Fruit fly (Drosophila melanogaster) whole organism, embryonic: ENCODE results near the gene Snx17.
A peak's percentile ranks its signal among the peaks of the same experiment; 100 is the strongest.

Source experiments
- ATbp ChIP-seq: fragments of 200-800 bp; sonication (Bioruptor generic); optimal IDR thresholded peaks from 2 replicates; lab custom pipeline; 2017; ENCODE audit warnings: missing biosample characterization, mild to moderate bottlenecking, missing genetic modification characterization, missing genetic modification reagents
- Ada2b ChIP-seq: fragments of 200-800 bp; sonication (Bioruptor generic); IDR thresholded peaks from 2 replicates; pipeline ENCODE4 v1.3.6; 2022; ENCODE audit warnings: missing biosample characterization, missing genetic modification characterization
- CG11456 ChIP-seq: fragments of 200-800 bp; sonication (Bioruptor generic); IDR thresholded peaks from 3 replicates; pipeline ENCODE4 v1.3.6; 2022; ENCODE audit warnings: missing biosample characterization, missing genetic modification characterization
- CG11560 ChIP-seq: fragments of 200-800 bp; sonication (Bioruptor generic); IDR thresholded peaks from 3 replicates; pipeline ENCODE4 v1.3.6; 2022; ENCODE audit warnings: missing biosample characterization, missing genetic modification characterization
- CG12155 ChIP-seq: fragments of 200-800 bp; sonication (Bioruptor generic); optimal IDR thresholded peaks from 3 replicates; lab custom pipeline; 2016; ENCODE audit warnings: missing biosample characterization, missing genetic modification characterization
- CG12659 ChIP-seq: fragments of 200-800 bp; sonication (Bioruptor generic); optimal IDR thresholded peaks from 3 replicates; lab custom pipeline; 2017; ENCODE audit warnings: mild to moderate bottlenecking, missing biosample characterization, missing genetic modification reagents, missing genetic modification characterization
- CG14667 ChIP-seq: fragments of 200-800 bp; sonication (Bioruptor generic); IDR thresholded peaks from 2 replicates; pipeline ENCODE4 v1.3.6; 2022; ENCODE audit warnings: missing biosample characterization, missing genetic modification characterization
- CG14710 ChIP-seq: fragments of 200-800 bp; sonication (Bioruptor generic); optimal IDR thresholded peaks from 3 replicates; lab custom pipeline; 2019; ENCODE audit warnings: missing biosample characterization, mild to moderate bottlenecking, missing genetic modification characterization, moderate library complexity
- CG15601 ChIP-seq: fragments of 200-800 bp; sonication (Bioruptor generic); optimal IDR thresholded peaks from 3 replicates; lab custom pipeline; 2019; ENCODE audit warnings: missing biosample characterization, mild to moderate bottlenecking, missing genetic modification characterization, moderate library complexity
- CG17829 ChIP-seq: fragments of 200-800 bp; optimal IDR thresholded peaks from 2 replicates; lab custom pipeline; 2019; ENCODE audit warnings: missing biosample characterization, mild to moderate bottlenecking, missing genetic modification characterization, moderate library complexity
- CG2678 ChIP-seq: fragments of 200-800 bp; sonication (Bioruptor generic); optimal IDR thresholded peaks from 3 replicates; lab custom pipeline; 2019; ENCODE audit warnings: missing biosample characterization, mild to moderate bottlenecking, missing genetic modification characterization, moderate library complexity
- CG30020 ChIP-seq: fragments of 200-800 bp; optimal IDR thresholded peaks from 2 replicates; lab custom pipeline; 2019; ENCODE audit warnings: missing biosample characterization, mild to moderate bottlenecking, missing genetic modification characterization, moderate library complexity
- CG4730 ChIP-seq: fragments of 200-800 bp; sonication (Bioruptor generic); IDR thresholded peaks from 2 replicates; pipeline ENCODE4 v1.3.6; 2022; ENCODE audit warnings: missing biosample characterization, missing genetic modification characterization
- CG9437 ChIP-seq: fragments of 200-800 bp; sonication (Bioruptor generic); optimal IDR thresholded peaks from 2 replicates; lab custom pipeline; 2018; ENCODE audit warnings: missing biosample characterization, mild to moderate bottlenecking, missing genetic modification characterization
- D19A ChIP-seq: fragments of 200-800 bp; optimal IDR thresholded peaks from 3 replicates; lab custom pipeline; 2019; ENCODE audit warnings: missing biosample characterization, mild to moderate bottlenecking, missing genetic modification characterization, moderate library complexity
- Doc2 ChIP-seq: fragments of 200-800 bp; sonication (Bioruptor generic); IDR thresholded peaks from 2 replicates; pipeline ENCODE4 v1.3.6; 2022; ENCODE audit warnings: missing biosample characterization, missing genetic modification characterization
- Doc3 ChIP-seq: fragments of 200-800 bp; sonication (Bioruptor generic); IDR thresholded peaks from 3 replicates; pipeline ENCODE4 v1.3.6; 2022; ENCODE audit warnings: missing biosample characterization, missing genetic modification characterization; ENCODE audit not compliant: partially characterized antibody
- Ets97D ChIP-seq: fragments of 200-800 bp; sonication (Bioruptor generic); optimal IDR thresholded peaks from 3 replicates; lab custom pipeline; 2016; ENCODE audit warnings: missing biosample characterization, missing genetic modification characterization
- Fer1 ChIP-seq: fragments of 200-800 bp; sonication (Bioruptor generic); optimal IDR thresholded peaks from 2 replicates; lab custom pipeline; 2017; ENCODE audit warnings: missing biosample characterization, mild to moderate bottlenecking, missing genetic modification characterization
- GATAe ChIP-seq: fragments of 200-800 bp; sonication (Bioruptor generic); conservative IDR thresholded peaks from 2 replicates; pipeline ENCODE4 v1.3.6; 2022; ENCODE audit warnings: missing biosample characterization, missing genetic modification characterization
- HmgZ ChIP-seq: fragments of 200-800 bp; sonication (Bioruptor generic); optimal IDR thresholded peaks from 2 replicates; lab custom pipeline; 2018; ENCODE audit warnings: missing biosample characterization, mild to moderate bottlenecking, missing genetic modification characterization
- MTF-1 ChIP-seq: fragments of 200-800 bp; sonication (Bioruptor generic); optimal IDR thresholded peaks from 2 replicates; lab custom pipeline; 2018; ENCODE audit warnings: missing biosample characterization, mild to moderate bottlenecking, missing genetic modification characterization, borderline replicate concordance
- NC2α ChIP-seq: fragments of 200-800 bp; sonication (Bioruptor generic); optimal IDR thresholded peaks from 2 replicates; lab custom pipeline; 2016; ENCODE audit warnings: missing biosample characterization, missing genetic modification characterization
- Nf-YA ChIP-seq: fragments of 200-800 bp; sonication (Bioruptor generic); IDR thresholded peaks from 2 replicates; pipeline ENCODE4 v1.3.6; 2022; ENCODE audit warnings: missing biosample characterization, missing genetic modification characterization
- Pdp1 ChIP-seq, 2 experiments: fragments of 200-800 bp; sonication (Bioruptor generic); optimal IDR thresholded peaks; 3 replicates each; lab custom pipeline; 2016; ENCODE audit warnings: missing biosample characterization in 2 of 2, missing genetic modification characterization in 2 of 2, mild to moderate bottlenecking in 1 of 2, moderate library complexity in 1 of 2
- Spps ChIP-seq: fragments of 200-800 bp; sonication (Bioruptor generic); optimal IDR thresholded peaks from 2 replicates; lab custom pipeline; 2018; ENCODE audit warnings: missing biosample characterization, mild to moderate bottlenecking, missing genetic modification characterization
- bsh ChIP-seq, 2 experiments: fragments of 200-800 bp; sonication (Bioruptor generic); optimal IDR thresholded peaks; 2 replicates each; lab custom pipeline; 2017 to 2018; ENCODE audit warnings: mild to moderate bottlenecking in 2 of 2, missing biosample characterization in 2 of 2, missing genetic modification characterization in 2 of 2, moderate library complexity in 1 of 2
- cad ChIP-seq: fragments of >200 bp; optimal IDR thresholded peaks from 2 replicates; lab custom pipeline; 2017; ENCODE audit warnings: missing biosample characterization, missing genetic modification characterization
- cas ChIP-seq: fragments of 200-800 bp; sonication (Bioruptor generic); IDR thresholded peaks from 2 replicates; pipeline ENCODE4 v1.3.6; 2022; ENCODE audit warnings: missing biosample characterization, missing genetic modification characterization
- cg ChIP-seq: fragments of 200-800 bp; sonication (Bioruptor generic); optimal IDR thresholded peaks from 3 replicates; lab custom pipeline; 2019; ENCODE audit warnings: missing biosample characterization, mild to moderate bottlenecking, missing genetic modification characterization, moderate library complexity
- chm ChIP-seq: fragments of 200-800 bp; sonication (Bioruptor generic); IDR thresholded peaks from 2 replicates; pipeline ENCODE4 v1.3.6; 2022; ENCODE audit warnings: missing biosample characterization, missing genetic modification characterization
- dmrt11E ChIP-seq: fragments of 200-800 bp; sonication (Bioruptor generic); optimal IDR thresholded peaks from 3 replicates; lab custom pipeline; 2018; ENCODE audit warnings: missing biosample characterization, mild to moderate bottlenecking, missing genetic modification characterization, moderate library complexity
- ems ChIP-seq: fragments of 200-800 bp; sonication (Bioruptor generic); optimal IDR thresholded peaks from 3 replicates; lab custom pipeline; 2016; ENCODE audit warnings: missing biosample characterization, missing genetic modification characterization
- eve ChIP-seq, 2 experiments: fragments of >200 bp; optimal IDR thresholded peaks; 2 replicates each; lab custom pipeline; 2017; ENCODE audit warnings: missing biosample characterization in 2 of 2, missing genetic modification characterization in 2 of 2
- fd64A ChIP-seq: fragments of 200-800 bp; sonication (Bioruptor generic); optimal IDR thresholded peaks from 3 replicates; lab custom pipeline; 2018; ENCODE audit warnings: missing biosample characterization, mild to moderate bottlenecking, missing genetic modification characterization
- kah ChIP-seq: fragments of 200-800 bp; sonication (Bioruptor generic); optimal IDR thresholded peaks from 2 replicates; lab custom pipeline; 2018; ENCODE audit warnings: missing biosample characterization, mild to moderate bottlenecking, missing genetic modification characterization
- lab ChIP-seq: fragments of 200-800 bp; sonication (Bioruptor generic); optimal IDR thresholded peaks from 3 replicates; lab custom pipeline; 2017; ENCODE audit warnings: missing biosample characterization, missing genetic modification characterization, mild to moderate bottlenecking, moderate library complexity, missing genetic modification reagents
- nerfin-1 ChIP-seq: fragments of 200-800 bp; sonication (Bioruptor generic); optimal IDR thresholded peaks from 3 replicates; lab custom pipeline; 2019; ENCODE audit warnings: missing biosample characterization, mild to moderate bottlenecking, missing genetic modification characterization, moderate library complexity
- nom ChIP-seq: fragments of 200-800 bp; sonication (Bioruptor generic); optimal IDR thresholded peaks from 2 replicates; lab custom pipeline; 2017; ENCODE audit warnings: missing biosample characterization, missing genetic modification characterization, mild to moderate bottlenecking, moderate library complexity, missing genetic modification reagents
- pzg ChIP-seq: fragments of 200-800 bp; sonication (Bioruptor generic); optimal IDR thresholded peaks from 3 replicates; lab custom pipeline; 2018; ENCODE audit warnings: missing biosample characterization, mild to moderate bottlenecking, missing genetic modification characterization, moderate library complexity
- sd ChIP-seq: fragments of 200-800 bp; sonication (Bioruptor generic); optimal IDR thresholded peaks from 3 replicates; lab custom pipeline; 2018; ENCODE audit warnings: missing biosample characterization, mild to moderate bottlenecking, missing genetic modification characterization, moderate library complexity
- sna ChIP-seq: fragments of 200-800 bp; sonication (Bioruptor generic); IDR thresholded peaks from 2 replicates; pipeline ENCODE4 v1.3.6; 2022; ENCODE audit warnings: missing biosample characterization, missing genetic modification characterization; ENCODE audit not compliant: partially characterized antibody
- so ChIP-seq: fragments of 200-800 bp; sonication (Bioruptor generic); IDR thresholded peaks from 3 replicates; pipeline ENCODE4 v1.3.6; 2022; ENCODE audit warnings: missing biosample characterization, missing genetic modification characterization
- stc ChIP-seq: fragments of 200-800 bp; sonication (Bioruptor generic); IDR thresholded peaks from 2 replicates; pipeline ENCODE4 v1.3.6; 2022; ENCODE audit warnings: missing biosample characterization, missing genetic modification characterization
- tap ChIP-seq: fragments of 200-800 bp; optimal IDR thresholded peaks from 3 replicates; lab custom pipeline; 2019; ENCODE audit warnings: missing biosample characterization, mild to moderate bottlenecking, missing genetic modification characterization, moderate library complexity
- unc-4 ChIP-seq: fragments of 200-800 bp; sonication (Bioruptor generic); IDR thresholded peaks from 2 replicates; pipeline ENCODE4 v1.3.6; 2022; ENCODE audit warnings: missing biosample characterization, missing genetic modification characterization; ENCODE audit not compliant: partially characterized antibody
- vnd ChIP-seq: fragments of 200-800 bp; sonication (Bioruptor generic); IDR thresholded peaks from 3 replicates; pipeline ENCODE4 v1.3.6; 2022; ENCODE audit warnings: missing biosample characterization, missing genetic modification characterization; ENCODE audit not compliant: partially characterized antibody
- zen ChIP-seq: fragments of 200-800 bp; sonication (Bioruptor generic); optimal IDR thresholded peaks from 3 replicates; lab custom pipeline; 2018; ENCODE audit warnings: missing biosample characterization, mild to moderate bottlenecking, missing genetic modification characterization, moderate library complexity

Gene Snx17

dm6 chr2L:10220501-10221386 lies 14.0 kb upstream of the Snx17 start, which contains the start of the genes Npc1a and Prosalpha6 (continued):
- TF ChIP-seq CG30020 (tag; lab: Kevin White, UChicago) (peak; percentile 99), NC2α (GFP tag; lab: Kevin White, UChicago) (peak; percentile 25), CG12659 (GFP tag; lab: Kevin White, UChicago) (peak; percentile 63), GATAe (GFP tag; lab: Robert Waterston, UW) (no peak), bsh (GFP tag; optimal IDR thresholded peaks at IDR 0.05; lab: Kevin White, UChicago) (no peak), Pdp1 (GFP tag; optimal IDR thresholded peaks at IDR 0.05; lab: Kevin White, UChicago) (peak; percentile 9 to 40), CG9437 (GFP tag; lab: Kevin White, UChicago) (peak; percentile 72), CG14667 (GFP tag; lab: Robert Waterston, UW) (peak; percentile 82), CG17829 (tag; lab: Kevin White, UChicago) (peak; percentile 31), pzg (GFP tag; lab: Kevin White, UChicago) (peak; percentile 77), CG12155 (peak; percentile 16), stc (GFP tag; lab: Robert Waterston, UW) (no peak), nom (no peak), ATbp (GFP tag; lab: Kevin White, UChicago) (no peak), so (GFP tag; lab: Robert Waterston, UW) (peak; percentile 39; the same call in 1 of the 3 replicates), CG11560 (peak; percentile 91; the same call in 2 of the 3 replicates), Spps (tag; lab: Kevin White, UChicago) (no peak), CG4730 (GFP tag; lab: Robert Waterston, UW) (no peak), dmrt11E (peak; percentile 32), unc-4 (GFP tag; lab: Robert Waterston, UW) (peak; percentile 67), ems (GFP tag; lab: Kevin White, UChicago) (no peak), Fer1 (peak; percentile 5), Doc3 (0 out of 3 replicates have a peak, but pooled peaks have one; percentile 28), chm (GFP tag; lab: Robert Waterston, UW) (0 out of 2 replicates have a peak, but pooled peaks have one; percentile 10), vnd (GFP tag; lab: Robert Waterston, UW) (peak; percentile 59; the same call in 1 of the 3 replicates), Ets97D (peak; percentile 68), Nf-YA (GFP tag; lab: Robert Waterston, UW) (no peak), CG11456 (GFP tag; lab: Robert Waterston, UW) (no peak), CG2678 (tag; lab: Kevin White, UChicago) (no peak), sna (GFP tag; lab: Robert Waterston, UW) (0 out of 2 replicates have a peak, but pooled peaks have one; percentile 43), cg (GFP tag; lab: Kevin White, UChicago) (peak; percentile 69), kah (peak; percentile 2), HmgZ (tag; lab: Kevin White, UChicago) (peak; percentile 22), zen (tag; lab: Kevin White, UChicago) (peak; percentile 70)

dm6 chr2L:10220010-10220409 lies 13.2 kb upstream of the Snx17 start:
- TF ChIP-seq cad (GFP tag; lab: Kevin White, UChicago) (peak; percentile 5), fd64A (GFP tag; lab: Kevin White, UChicago) (no peak), Ada2b (GFP tag; lab: Robert Waterston, UW) (no peak), D19A (no peak), cas (GFP tag; lab: Robert Waterston, UW) (no peak), lab (GFP tag; lab: Kevin White, UChicago) (no peak), eve (GFP tag; optimal IDR thresholded peaks at IDR 0.05; lab: Kevin White, UChicago) (peak in 1 of 2 experiments; percentile 75), CG15601 (no peak), CG14667 (GFP tag; lab: Robert Waterston, UW) (no peak), CG14710 (no peak), tap (tag; lab: Kevin White, UChicago) (no peak), sd (no peak), MTF-1 (GFP tag; lab: Kevin White, UChicago) (no peak), nerfin-1 (tag; lab: Kevin White, UChicago) (peak; percentile 52), Doc2 (GFP tag; lab: Robert Waterston, UW) (no peak)
